Worm (Caenorhabditis elegans) whole organism, late embryonic: ENCODE data around the gene btb-12.

ENCODE experiments used
- C08G9.2 ChIP-seq: sonication (generic microtip); optimal IDR thresholded peaks from 2 replicates; lab custom pipeline; 2016; ENCODE audit warnings: mild to moderate bottlenecking, missing genetic modification characterization, moderate library complexity, missing compliant biosample characterization
- Y22D7AL.16 ChIP-seq: sonication (generic microtip); optimal IDR thresholded peaks from 2 replicates; lab custom pipeline; 2016; ENCODE audit warnings: missing genetic modification characterization, missing compliant biosample characterization
- ahr-1 ChIP-seq: sonication (generic microtip); optimal IDR thresholded peaks from 2 replicates; lab custom pipeline; 2016; ENCODE audit warnings: missing genetic modification characterization, missing compliant biosample characterization
- ama-1 ChIP-seq: fragments of 150-350 bp; optimal IDR thresholded peaks from 2 replicates; lab custom pipeline; 2014
- ceh-14 ChIP-seq: sonication (generic microtip); optimal IDR thresholded peaks from 2 replicates; lab custom pipeline; 2016; ENCODE audit warnings: missing genotype, missing genetic modification characterization, missing compliant biosample characterization
- ceh-30 ChIP-seq: fragments of 150-350 bp; optimal IDR thresholded peaks from 2 replicates; lab custom pipeline; 2014; ENCODE audit warnings: missing biosample characterization, missing genetic modification characterization
- ceh-31 ChIP-seq: sonication (generic microtip); optimal IDR thresholded peaks from 2 replicates; lab custom pipeline; 2016; ENCODE audit warnings: missing genetic modification characterization, missing compliant biosample characterization
- ceh-34 ChIP-seq: sonication (generic microtip); optimal IDR thresholded peaks from 2 replicates; lab custom pipeline; 2016; ENCODE audit warnings: mild to moderate bottlenecking, missing genetic modification characterization, missing compliant biosample characterization
- ceh-9 ChIP-seq: sonication (generic microtip); optimal IDR thresholded peaks from 2 replicates; lab custom pipeline; 2016; ENCODE audit warnings: mild to moderate bottlenecking, missing genetic modification characterization, inconsistent platforms, missing compliant biosample characterization
- dmd-4 ChIP-seq: sonication (generic microtip); optimal IDR thresholded peaks from 2 replicates; lab custom pipeline; 2016; ENCODE audit warnings: borderline replicate concordance, missing genetic modification characterization, missing compliant biosample characterization
- elt-2 ChIP-seq: sonication (generic microtip); optimal IDR thresholded peaks from 2 replicates; lab custom pipeline; 2016; ENCODE audit warnings: missing genetic modification reagents, missing genetic modification characterization, missing compliant biosample characterization
- elt-4 ChIP-seq: sonication (generic microtip); optimal IDR thresholded peaks from 2 replicates; lab custom pipeline; 2016; ENCODE audit warnings: missing genetic modification characterization, missing compliant biosample characterization
- fkh-6 ChIP-seq: sonication (generic microtip); optimal IDR thresholded peaks from 2 replicates; lab custom pipeline; 2016; ENCODE audit warnings: missing genetic modification characterization, missing compliant biosample characterization
- gmeb-2 ChIP-seq: sonication (generic microtip); optimal IDR thresholded peaks from 2 replicates; lab custom pipeline; 2016; ENCODE audit warnings: missing genetic modification characterization, inconsistent platforms, missing compliant biosample characterization
- hlh-13 ChIP-seq: fragments of 200-800 bp; sonication (Bioruptor generic); optimal IDR thresholded peaks from 2 replicates; lab custom pipeline; 2018; ENCODE audit warnings: mild to moderate bottlenecking, missing genetic modification characterization, missing compliant biosample characterization
- hlh-6 ChIP-seq: sonication (generic microtip); optimal IDR thresholded peaks from 2 replicates; lab custom pipeline; 2016; ENCODE audit warnings: missing genotype, missing genetic modification characterization, missing compliant biosample characterization
- mec-3 ChIP-seq: sonication (generic microtip); optimal IDR thresholded peaks from 2 replicates; lab custom pipeline; 2016; ENCODE audit warnings: borderline replicate concordance, missing genetic modification characterization, missing compliant biosample characterization
- nfya-1 ChIP-seq: sonication (generic microtip); optimal IDR thresholded peaks from 2 replicates; lab custom pipeline; 2017; ENCODE audit warnings: missing genetic modification characterization, mild to moderate bottlenecking, missing compliant biosample characterization, antibody characterized with exemption, moderate library complexity
- nhr-11 ChIP-seq: fragments of 150-350 bp; optimal IDR thresholded peaks from 2 replicates; lab custom pipeline; 2014; ENCODE audit warnings: missing biosample characterization, missing genetic modification characterization
- npax-4 ChIP-seq: sonication (generic microtip); optimal IDR thresholded peaks from 2 replicates; lab custom pipeline; 2016; ENCODE audit warnings: missing genetic modification characterization, missing compliant biosample characterization
- pha-2 ChIP-seq: sonication (generic microtip); optimal IDR thresholded peaks from 2 replicates; lab custom pipeline; 2017; ENCODE audit warnings: mild to moderate bottlenecking, missing genetic modification characterization, missing compliant biosample characterization
- pha-4 ChIP-seq: fragments of 150-350 bp; optimal IDR thresholded peaks from 2 replicates; lab custom pipeline; 2018; ENCODE audit warnings: missing biosample characterization, missing genetic modification reagents, missing genetic modification characterization
- pqm-1 ChIP-seq: sonication (generic microtip); optimal IDR thresholded peaks from 2 replicates; lab custom pipeline; 2016; ENCODE audit warnings: missing genetic modification characterization, missing compliant biosample characterization
- pros-1 ChIP-seq: fragments of 150-350 bp; optimal IDR thresholded peaks from 2 replicates; lab custom pipeline; 2014; ENCODE audit warnings: missing biosample characterization, missing genetic modification reagents, missing genetic modification characterization
- ref-2 ChIP-seq: sonication (generic microtip); optimal IDR thresholded peaks from 2 replicates; lab custom pipeline; 2016; ENCODE audit warnings: missing genetic modification characterization, missing compliant biosample characterization
- rnt-1 ChIP-seq: sonication (generic microtip); optimal IDR thresholded peaks from 2 replicates; lab custom pipeline; 2016; ENCODE audit warnings: missing genetic modification characterization, missing compliant biosample characterization
- sdc-2 ChIP-seq: sonication (generic microtip); optimal IDR thresholded peaks from 2 replicates; lab custom pipeline; 2016; ENCODE audit warnings: missing genotype, missing genetic modification characterization, missing compliant biosample characterization
- sox-2 ChIP-seq: fragments of 200-800 bp; sonication (Bioruptor generic); IDR thresholded peaks from 2 replicates; pipeline ENCODE4 v1.3.6; 2022; ENCODE audit warnings: missing genetic modification reagents, missing genetic modification characterization, missing compliant biosample characterization
- sox-4 ChIP-seq: sonication (generic microtip); optimal IDR thresholded peaks from 2 replicates; lab custom pipeline; 2017; ENCODE audit warnings: mild to moderate bottlenecking, missing genetic modification characterization, inconsistent platforms, missing compliant biosample characterization
- syd-9 ChIP-seq: sonication (generic microtip); optimal IDR thresholded peaks from 2 replicates; lab custom pipeline; 2016; ENCODE audit warnings: mild to moderate bottlenecking, missing genetic modification characterization, moderate library complexity, missing compliant biosample characterization
- tbx-2 ChIP-seq: sonication (generic microtip); optimal IDR thresholded peaks from 2 replicates; lab custom pipeline; 2016; ENCODE audit warnings: missing genetic modification characterization, missing compliant biosample characterization
- ttx-3 ChIP-seq: sonication (generic microtip); optimal IDR thresholded peaks from 2 replicates; lab custom pipeline; 2016; ENCODE audit warnings: missing genetic modification reagents, missing genetic modification characterization, missing compliant biosample characterization
- unc-3 ChIP-seq, 2 experiments: fragments of 200-800 bp in 1 of 2; sonication (Bioruptor generic) in 1 of 2; sonication (generic microtip) in 1 of 2; conservative IDR thresholded peaks in 1 of 2; optimal IDR thresholded peaks in 1 of 2; 2 replicates each; pipeline versions ENCODE4 v1.3.6 to Lab custom; 2016 to 2022; ENCODE audit warnings: missing compliant biosample characterization in 2 of 2, missing genetic modification characterization in 2 of 2, missing genetic modification reagents in 1 of 2
- unc-42 ChIP-seq: sonication (generic microtip); optimal IDR thresholded peaks from 2 replicates; lab custom pipeline; 2016; ENCODE audit warnings: missing genotype, missing genetic modification characterization, missing compliant biosample characterization
- unc-55 ChIP-seq: sonication (generic microtip); optimal IDR thresholded peaks from 2 replicates; lab custom pipeline; 2017; ENCODE audit warnings: missing biosample characterization, missing genetic modification reagents, missing genetic modification characterization
- ztf-16 ChIP-seq: sonication (generic microtip); optimal IDR thresholded peaks from 2 replicates; lab custom pipeline; 2017; ENCODE audit warnings: missing genetic modification characterization, missing compliant biosample characterization

btb-12 gene

DNA sequence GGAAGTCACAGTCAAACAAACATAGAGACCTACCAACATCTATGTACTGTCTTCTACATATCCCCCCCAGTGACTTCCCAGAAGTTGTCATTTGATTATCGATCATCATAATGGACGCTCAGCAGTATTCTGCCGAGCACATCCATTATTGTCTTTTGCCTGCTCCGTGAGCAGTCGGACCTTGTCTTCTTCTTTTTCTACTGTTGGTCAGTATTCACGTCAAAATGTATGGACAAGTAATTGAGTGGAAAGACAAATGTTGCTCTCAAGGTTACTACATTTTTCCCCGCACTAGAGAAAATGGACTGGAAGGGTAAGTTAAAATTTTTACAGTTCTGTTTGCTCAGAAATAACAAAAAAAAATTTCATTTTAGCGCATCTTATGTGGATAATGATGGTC lies at the start of gene btb-12:
Gene btb-12 (plus strand): TSS at position 301 of the 400 bp plus-strand sequence.
- TF ChIP-seq ttx-3 (tag; lab: Kevin White, UChicago) = no peak
- no peak for TF ChIP-seq dmd-4 (tag; lab: Kevin White, UChicago)
- TF ChIP-seq syd-9 (tag; lab: Kevin White, UChicago) = no peak
- no peak for TF ChIP-seq nhr-11 (tag; lab: Kevin White, UChicago)
- TF ChIP-seq ceh-34 (tag; lab: Kevin White, UChicago) = no peak
- TF ChIP-seq nfya-1 = no peak
- no peak for TF ChIP-seq sdc-2
- TF ChIP-seq fkh-6 (tag; lab: Kevin White, UChicago) = no peak
- no peak for TF ChIP-seq ama-1 (lab: Kevin White, UChicago)
- no peak for TF ChIP-seq hlh-13 (GFP tag; lab: Kevin White, UChicago)
- no peak for TF ChIP-seq unc-55 (GFP tag; lab: Kevin White, UChicago)
- TF ChIP-seq hlh-6 (tag; lab: Kevin White, UChicago) = no peak
- TF ChIP-seq unc-42 (tag; lab: Kevin White, UChicago) = no peak

DNA sequence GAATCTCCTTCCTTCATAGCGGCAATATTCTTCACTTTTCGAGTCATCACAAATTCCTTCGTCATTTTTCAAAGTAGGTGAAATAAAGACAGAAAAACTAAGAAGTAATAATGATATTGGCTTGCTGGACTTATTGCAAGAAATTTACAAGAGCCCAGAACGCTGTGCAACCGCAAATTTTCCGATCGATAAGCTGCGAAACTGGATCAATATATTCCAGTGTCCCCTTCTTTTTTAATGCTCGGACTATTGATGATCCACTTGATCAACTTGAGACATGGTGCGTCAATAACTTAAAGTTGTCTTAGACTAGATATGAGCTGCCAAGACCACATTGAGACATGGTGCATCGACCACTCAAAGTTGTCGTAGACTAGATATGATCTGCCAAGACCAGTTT lies 48.9 kb upstream of the btb-12 start, which contains the start of gene bath-33:
Gene bath-33 (minus strand): TSS at position 101 of the 400 bp plus-strand sequence.
- TF ChIP-seq ceh-30 (tag; lab: Kevin White, UChicago) (no peak), sox-4 (tag; lab: Kevin White, UChicago) (no peak), mec-3 (tag; lab: Kevin White, UChicago) (no peak), ztf-16 (no peak), pqm-1 (no peak), elt-2 (tag; lab: Kevin White, UChicago) (no peak), tbx-2 (tag; lab: Kevin White, UChicago) (no peak), ceh-14 (no peak)
- TF ChIP-seq, all 69 proteins: peak for 0

DNA sequence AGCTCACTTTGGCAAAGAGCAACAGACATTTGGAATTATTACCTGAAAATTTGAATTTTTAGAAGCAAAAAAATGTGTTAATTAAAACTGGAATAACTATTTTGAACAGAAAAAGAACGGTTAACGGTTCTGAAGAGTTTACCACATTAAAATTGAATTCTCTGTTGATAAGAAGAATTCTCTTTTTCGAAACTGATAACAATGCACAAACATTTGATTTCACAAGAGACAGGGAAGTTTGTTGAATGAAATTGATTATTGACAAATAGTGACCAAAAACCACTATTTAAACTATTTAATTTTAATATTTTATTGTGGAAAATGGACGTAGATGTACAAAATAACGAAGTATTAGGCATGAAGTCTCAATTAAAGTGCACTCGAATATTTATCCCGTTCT lies 47.4 kb upstream of the btb-12 start:
- TF ChIP-seq ceh-9 (no peak), pros-1 (tag; lab: Kevin White, UChicago) (no peak), sdc-2 (no peak), C08G9.2 (no peak), unc-42 (tag; lab: Kevin White, UChicago) (no peak), rnt-1 (tag; lab: Kevin White, UChicago) (no peak), ref-2 (tag; lab: Kevin White, UChicago) (no peak), npax-4 (tag; lab: Kevin White, UChicago) (no peak), ahr-1 (tag; lab: Kevin White, UChicago) (no peak), elt-4 (tag; lab: Kevin White, UChicago) (no peak), ceh-14 (no peak), unc-3 (GFP tag; conservative IDR thresholded peaks at IDR 0.05; lab: Robert Waterston, UW) (no peak), unc-3 (tag; optimal IDR thresholded peaks at IDR 0.05; lab: Kevin White, UChicago) (no peak), Y22D7AL.16 (tag; lab: Kevin White, UChicago) (no peak)

DNA sequence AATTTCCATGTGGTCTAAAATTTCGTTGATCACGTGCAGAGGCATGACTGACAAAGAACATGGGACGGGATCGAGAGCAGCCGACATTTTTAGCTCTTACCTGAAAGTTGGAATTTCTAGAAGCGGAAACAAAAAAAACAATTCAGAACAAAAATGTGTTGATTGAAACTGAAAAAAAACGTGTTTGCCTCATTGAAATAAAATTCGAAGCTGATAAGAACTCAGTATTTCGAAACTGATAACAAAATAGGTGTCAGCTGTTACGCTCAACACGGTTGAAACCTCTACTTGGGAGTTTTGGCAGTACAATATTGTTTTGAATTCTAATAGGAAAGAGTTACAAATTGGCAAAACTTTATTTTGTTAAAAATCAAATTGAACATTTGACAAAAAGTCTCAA lies 46.1 kb upstream of the btb-12 start:
- TF ChIP-seq pha-4 (tag; lab: Kevin White, UChicago) (no peak), sox-2 (GFP tag; lab: Robert Waterston, UW) (no peak), unc-55 (GFP tag; lab: Kevin White, UChicago) (no peak), mec-3 (tag; lab: Kevin White, UChicago) (no peak), nfya-1 (no peak), elt-4 (tag; lab: Kevin White, UChicago) (no peak), ceh-34 (tag; lab: Kevin White, UChicago) (no peak), ceh-31 (tag; lab: Kevin White, UChicago) (no peak), C08G9.2 (no peak), ref-2 (tag; lab: Kevin White, UChicago) (no peak), ceh-9 (no peak), sox-4 (tag; lab: Kevin White, UChicago) (no peak), gmeb-2 (tag; lab: Kevin White, UChicago) (no peak), pha-2 (tag; lab: Kevin White, UChicago) (no peak), ztf-16 (no peak), elt-2 (tag; lab: Kevin White, UChicago) (no peak)
